Worm (Caenorhabditis elegans) whole organism, young adult: ENCODE measurements around the gene chca-1.

Experiments
- ceh-40 ChIP-seq: fragments of 200-800 bp; sonication (Bioruptor generic); IDR thresholded peaks from 2 replicates; pipeline ENCODE4 v1.3.6; 2022; ENCODE audit warnings: missing genetic modification characterization, missing compliant biosample characterization
- ceh-79 ChIP-seq: sonication (generic microtip); optimal IDR thresholded peaks from 2 replicates; lab custom pipeline; 2017; ENCODE audit warnings: mild to moderate bottlenecking, missing genetic modification characterization, missing compliant biosample characterization
- efl-1 ChIP-seq: fragments of 150-350 bp; optimal IDR thresholded peaks from 2 replicates; lab custom pipeline; 2014; ENCODE audit warnings: missing biosample characterization, missing genetic modification reagents, missing genetic modification characterization
- lag-1 ChIP-seq: fragments of 200-800 bp; sonication (Bioruptor generic); IDR thresholded peaks from 2 replicates; pipeline ENCODE4 v1.3.6; 2022; ENCODE audit warnings: missing genetic modification reagents, missing genetic modification characterization, missing compliant biosample characterization
- lin-26 ChIP-seq: fragments of 200-800 bp; sonication (Bioruptor generic); IDR thresholded peaks from 2 replicates; pipeline ENCODE4 v1.3.6; 2022; ENCODE audit warnings: missing genetic modification reagents, missing genetic modification characterization, missing compliant biosample characterization
- nfya-1 ChIP-seq: sonication (generic microtip); optimal IDR thresholded peaks from 2 replicates; lab custom pipeline; 2017; ENCODE audit warnings: antibody characterized with exemption, missing compliant biosample characterization, missing genetic modification characterization, borderline replicate concordance; ENCODE audit not compliant: insufficient read depth
- nhr-90 ChIP-seq: sonication (generic microtip); optimal IDR thresholded peaks from 2 replicates; lab custom pipeline; 2016; ENCODE audit warnings: missing genotype, mild to moderate bottlenecking, missing genetic modification characterization, missing compliant biosample characterization
- sea-2 ChIP-seq: fragments of 200-800 bp; sonication (Bioruptor generic); IDR thresholded peaks from 2 replicates; pipeline ENCODE4 v1.3.6; 2022; ENCODE audit warnings: missing genetic modification characterization, missing compliant biosample characterization
- snpc-4 ChIP-seq, 5 experiments: fragments of 150-350 bp in 1 of 5; sonication (generic microtip) in 4 of 5; optimal IDR thresholded peaks; 2 replicates each; lab custom pipeline; 2014 to 2018; ENCODE audit warnings: missing genetic modification characterization in 5 of 5, missing biosample characterization in 3 of 5, antibody characterized with exemption in 2 of 5, mild to moderate bottlenecking in 2 of 5, missing compliant biosample characterization in 2 of 5, missing genotype in 2 of 5, moderate library complexity in 2 of 5, missing genetic modification reagents in 1 of 5
- unc-62 ChIP-seq: fragments of 150-350 bp; optimal IDR thresholded peaks from 2 replicates; lab custom pipeline; 2014; ENCODE audit warnings: missing biosample characterization, missing genetic modification reagents, missing genetic modification characterization
- zim-3 ChIP-seq: sonication (generic microtip); optimal IDR thresholded peaks from 2 replicates; lab custom pipeline; 2017; ENCODE audit warnings: mild to moderate bottlenecking, missing genetic modification characterization, moderate library complexity, missing compliant biosample characterization

DNA sequence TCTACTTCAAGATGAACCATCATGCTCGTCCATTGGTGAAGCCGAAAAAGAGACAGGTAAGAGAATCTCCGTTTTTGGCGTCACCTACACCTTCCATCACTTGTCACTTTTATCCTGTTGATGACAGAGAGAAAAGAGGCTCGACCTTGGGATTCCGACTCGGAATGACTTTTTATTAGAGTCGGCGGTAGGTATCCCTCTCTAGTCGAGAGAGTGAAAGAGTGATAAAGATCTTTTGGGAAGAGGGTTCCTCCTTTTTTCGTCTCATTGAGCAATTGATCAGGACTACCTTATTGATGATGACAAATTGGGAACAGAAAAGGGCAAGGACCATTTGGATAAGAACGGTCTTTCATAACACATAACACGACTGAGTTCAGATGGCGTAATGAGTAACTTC, 33.8 kb upstream of the chca-1 start:
- TF ChIP-seq ceh-79 (tag; lab: Kevin White, UChicago), result no peak
- TF ChIP-seq unc-62 (GFP tag; lab: Kevin White, UChicago), result peak; percentile 53
- TF ChIP-seq snpc-4 (GFP tag; optimal IDR thresholded peaks at IDR 0.05; lab: Kevin White, UChicago), result no peak
- no peak for TF ChIP-seq snpc-4 (tag; optimal IDR thresholded peaks at IDR 0.05; lab: Kevin White, UChicago)
- TF ChIP-seq efl-1 (GFP tag; lab: Kevin White, UChicago), result no peak
- TF ChIP-seq nhr-90, result no peak
- no peak for TF ChIP-seq nfya-1 (tag; lab: Kevin White, UChicago)
- TF ChIP-seq lin-26, result no peak
- no peak for TF ChIP-seq sea-2
- TF ChIP-seq zim-3, result no peak
- TF ChIP-seq lag-1, result no peak
- TF ChIP-seq ceh-40 (GFP tag; lab: Robert Waterston, UW), result no peak
